Fruit fly (Drosophila melanogaster) whole organism, embryonic: ENCODE measurements around the gene CG10597.

Experiments used
- Asciz ChIP-seq: fragments of 200-800 bp; sonication (Bioruptor generic); optimal IDR thresholded peaks from 2 replicates; lab custom pipeline; 2017; ENCODE audit warnings: missing biosample characterization, mild to moderate bottlenecking, missing genetic modification characterization, missing genetic modification reagents
- Blimp-1 ChIP-seq: fragments of 200-800 bp; sonication (Bioruptor generic); optimal IDR thresholded peaks from 3 replicates; lab custom pipeline; 2018; ENCODE audit warnings: missing biosample characterization, missing genetic modification characterization, mild to moderate bottlenecking, moderate library complexity, missing genetic modification reagents
- CG10543 ChIP-seq: fragments of 200-800 bp; sonication (Bioruptor generic); optimal IDR thresholded peaks from 3 replicates; lab custom pipeline; 2017; ENCODE audit warnings: missing biosample characterization, mild to moderate bottlenecking, missing genetic modification characterization, moderate library complexity
- CG15011 ChIP-seq: fragments of 200-800 bp; sonication (Bioruptor generic); optimal IDR thresholded peaks from 3 replicates; lab custom pipeline; 2018; ENCODE audit warnings: missing biosample characterization, mild to moderate bottlenecking, missing genetic modification characterization
- CG15269 ChIP-seq: fragments of 200-800 bp; sonication (Bioruptor generic); optimal IDR thresholded peaks from 2 replicates; lab custom pipeline; 2018; ENCODE audit warnings: missing biosample characterization, mild to moderate bottlenecking, missing genetic modification characterization, moderate library complexity
- CG1602 ChIP-seq: fragments of 200-800 bp; sonication (Bioruptor generic); optimal IDR thresholded peaks from 3 replicates; lab custom pipeline; 2016; ENCODE audit warnings: missing biosample characterization, missing genetic modification characterization
- CG17361 ChIP-seq: fragments of 200-800 bp; sonication (Bioruptor generic); IDR thresholded peaks from 3 replicates; pipeline ENCODE4 v1.3.6; 2022; ENCODE audit warnings: missing biosample characterization, missing genetic modification characterization
- CG17829 ChIP-seq: fragments of 200-800 bp; optimal IDR thresholded peaks from 2 replicates; lab custom pipeline; 2019; ENCODE audit warnings: missing biosample characterization, mild to moderate bottlenecking, missing genetic modification characterization, moderate library complexity
- CG2712 ChIP-seq: fragments of 200-800 bp; optimal IDR thresholded peaks from 3 replicates; lab custom pipeline; 2019; ENCODE audit warnings: missing biosample characterization, mild to moderate bottlenecking, missing genetic modification characterization, moderate library complexity
- CG7556 ChIP-seq: fragments of 200-800 bp; sonication (Bioruptor generic); optimal IDR thresholded peaks from 2 replicates; lab custom pipeline; 2017; ENCODE audit warnings: missing biosample characterization, mild to moderate bottlenecking, missing genetic modification characterization
- CG7839 ChIP-seq: fragments of 200-800 bp; sonication (Bioruptor generic); optimal IDR thresholded peaks from 3 replicates; lab custom pipeline; 2018; ENCODE audit warnings: missing biosample characterization, mild to moderate bottlenecking, missing genetic modification characterization, moderate library complexity
- CG8388 ChIP-seq: fragments of 200-800 bp; sonication (Bioruptor generic); optimal IDR thresholded peaks from 2 replicates; lab custom pipeline; 2019; ENCODE audit warnings: missing biosample characterization, mild to moderate bottlenecking, missing genetic modification characterization, moderate library complexity
- CG9437 ChIP-seq: fragments of 200-800 bp; sonication (Bioruptor generic); optimal IDR thresholded peaks from 2 replicates; lab custom pipeline; 2018; ENCODE audit warnings: missing biosample characterization, mild to moderate bottlenecking, missing genetic modification characterization
- CoRest ChIP-seq: fragments of 200-800 bp; sonication (Bioruptor generic); optimal IDR thresholded peaks from 3 replicates; lab custom pipeline; 2018; ENCODE audit warnings: missing biosample characterization, mild to moderate bottlenecking, missing genetic modification characterization, moderate library complexity
- D ChIP-seq, 2 experiments: fragments of 200-800 bp in 1 of 2; fragments of >200 bp in 1 of 2; sonication (Bioruptor generic) in 1 of 2; optimal IDR thresholded peaks; 2 replicates in 1 of 2; 3 replicates in 1 of 2; lab custom pipeline; 2017; ENCODE audit warnings: mild to moderate bottlenecking in 1 of 2, missing biosample characterization in 1 of 2, missing genetic modification characterization in 1 of 2, missing genetic modification reagents in 1 of 2
- D19A ChIP-seq: fragments of 200-800 bp; optimal IDR thresholded peaks from 3 replicates; lab custom pipeline; 2019; ENCODE audit warnings: missing biosample characterization, mild to moderate bottlenecking, missing genetic modification characterization, moderate library complexity
- Fer2 ChIP-seq: fragments of 200-800 bp; sonication (Bioruptor generic); optimal IDR thresholded peaks from 2 replicates; lab custom pipeline; 2018; ENCODE audit warnings: missing biosample characterization, mild to moderate bottlenecking, missing genetic modification characterization, moderate library complexity
- Hr51 ChIP-seq, 2 experiments: fragments of 200-800 bp; sonication (Bioruptor generic); optimal IDR thresholded peaks; 2 replicates in 1 of 2; 3 replicates in 1 of 2; lab custom pipeline; 2016 to 2018; ENCODE audit warnings: missing biosample characterization in 2 of 2, missing genetic modification characterization in 2 of 2, mild to moderate bottlenecking in 1 of 2, moderate library complexity in 1 of 2
- Oli ChIP-seq: fragments of 200-800 bp; sonication (Bioruptor generic); optimal IDR thresholded peaks from 2 replicates; lab custom pipeline; 2018; ENCODE audit warnings: missing biosample characterization, mild to moderate bottlenecking, missing genetic modification characterization, moderate library complexity
- Ptx1 ChIP-seq: fragments of 200-800 bp; sonication (Bioruptor generic); IDR thresholded peaks from 2 replicates; pipeline ENCODE4 v1.3.6; 2022; ENCODE audit warnings: missing biosample characterization, missing genetic modification characterization
- Rfx ChIP-seq: fragments of 200-800 bp; sonication (Bioruptor generic); IDR thresholded peaks from 2 replicates; pipeline ENCODE4 v1.3.6; 2022; ENCODE audit warnings: missing biosample characterization, missing genetic modification characterization
- Sox100B ChIP-seq: fragments of 200-800 bp; sonication (Bioruptor generic); optimal IDR thresholded peaks from 3 replicates; lab custom pipeline; 2018; ENCODE audit warnings: missing biosample characterization, mild to moderate bottlenecking, missing genetic modification characterization
- Sox102F ChIP-seq: fragments of 200-800 bp; sonication (Bioruptor generic); optimal IDR thresholded peaks from 2 replicates; lab custom pipeline; 2018; ENCODE audit warnings: missing biosample characterization, mild to moderate bottlenecking, missing genetic modification characterization, moderate library complexity
- Ssrp ChIP-seq: fragments of 200-800 bp; sonication (Bioruptor generic); optimal IDR thresholded peaks from 2 replicates; lab custom pipeline; 2018; ENCODE audit warnings: missing biosample characterization, mild to moderate bottlenecking, missing genetic modification characterization, moderate library complexity
- Xrp1 ChIP-seq: fragments of 200-800 bp; sonication (Bioruptor generic); IDR thresholded peaks from 2 replicates; pipeline ENCODE4 v1.3.6; 2022; ENCODE audit warnings: missing biosample characterization, missing genetic modification characterization
- bsh ChIP-seq, 2 experiments: fragments of 200-800 bp; sonication (Bioruptor generic); optimal IDR thresholded peaks; 2 replicates each; lab custom pipeline; 2017 to 2018; ENCODE audit warnings: mild to moderate bottlenecking in 2 of 2, missing biosample characterization in 2 of 2, missing genetic modification characterization in 2 of 2, moderate library complexity in 1 of 2
- crol ChIP-seq: fragments of 200-800 bp; sonication (Bioruptor generic); IDR thresholded peaks from 2 replicates; pipeline ENCODE4 v1.3.6; 2022; ENCODE audit warnings: missing biosample characterization, missing genetic modification characterization
- dan ChIP-seq: fragments of 200-800 bp; sonication (Bioruptor generic); IDR thresholded peaks from 2 replicates; pipeline ENCODE4 v1.3.6; 2022; ENCODE audit warnings: missing biosample characterization, missing genetic modification characterization
- esg ChIP-seq: fragments of 200-800 bp; sonication (Bioruptor generic); conservative IDR thresholded peaks from 2 replicates; pipeline ENCODE4 v1.3.6; 2022; ENCODE audit warnings: missing biosample characterization, missing genetic modification characterization
- ewg ChIP-seq: fragments of 200-800 bp; sonication (Bioruptor generic); optimal IDR thresholded peaks from 3 replicates; lab custom pipeline; 2017; ENCODE audit warnings: mild to moderate bottlenecking, missing biosample characterization, missing genetic modification reagents, missing genetic modification characterization
- fd96Cb ChIP-seq: fragments of 200-800 bp; sonication (Bioruptor generic); optimal IDR thresholded peaks from 2 replicates; lab custom pipeline; 2018; ENCODE audit warnings: missing biosample characterization, mild to moderate bottlenecking, missing genetic modification characterization, moderate library complexity
- fu2 ChIP-seq: fragments of 200-800 bp; sonication (Bioruptor generic); optimal IDR thresholded peaks from 2 replicates; lab custom pipeline; 2016; ENCODE audit warnings: missing biosample characterization, missing genetic modification characterization
- gcm ChIP-seq: fragments of 200-800 bp; sonication (Bioruptor generic); optimal IDR thresholded peaks from 2 replicates; lab custom pipeline; 2019; ENCODE audit warnings: missing biosample characterization, mild to moderate bottlenecking, missing genetic modification characterization, moderate library complexity
- gem ChIP-seq: fragments of 200-800 bp; sonication (Bioruptor generic); optimal IDR thresholded peaks from 2 replicates; lab custom pipeline; 2019; ENCODE audit warnings: missing biosample characterization, mild to moderate bottlenecking, missing genetic modification characterization, moderate library complexity
- lola ChIP-seq, 3 experiments: fragments of >200 bp in 2 of 3; fragments of 200-800 bp in 1 of 3; sonication (Bioruptor generic) in 1 of 3; optimal IDR thresholded peaks; 2 replicates each; lab custom pipeline; 2017 to 2019; ENCODE audit warnings: missing biosample characterization in 3 of 3, missing genetic modification characterization in 3 of 3, mild to moderate bottlenecking in 1 of 3, moderate library complexity in 1 of 3
- nmo ChIP-seq: fragments of 200-800 bp; sonication (Bioruptor generic); optimal IDR thresholded peaks from 2 replicates; lab custom pipeline; 2018; ENCODE audit warnings: missing biosample characterization, mild to moderate bottlenecking, missing genetic modification characterization, moderate library complexity
- nom ChIP-seq: fragments of 200-800 bp; sonication (Bioruptor generic); optimal IDR thresholded peaks from 2 replicates; lab custom pipeline; 2017; ENCODE audit warnings: missing biosample characterization, missing genetic modification characterization, mild to moderate bottlenecking, moderate library complexity, missing genetic modification reagents
- pan ChIP-seq, 4 experiments: fragments of >200 bp in 3 of 4; fragments of 200-800 bp in 1 of 4; sonication (Bioruptor generic) in 1 of 4; optimal IDR thresholded peaks in 3 of 4; IDR thresholded peaks in 1 of 4; 2 replicates each; pipeline versions ENCODE4 v1.3.6 to Lab custom; 2017 to 2022; ENCODE audit warnings: missing biosample characterization in 2 of 4, missing genetic modification characterization in 2 of 4, mixed read lengths in 1 of 4
- prd ChIP-seq, 3 experiments: fragments of >200 bp in 2 of 3; fragments of 200-800 bp in 1 of 3; sonication (Bioruptor generic) in 1 of 3; optimal IDR thresholded peaks in 2 of 3; IDR thresholded peaks in 1 of 3; 2 replicates in 2 of 3; 3 replicates in 1 of 3; pipeline versions ENCODE4 v1.3.6 to Lab custom; 2017 to 2022; ENCODE audit warnings: missing biosample characterization in 1 of 3, missing genetic modification characterization in 1 of 3
- rib ChIP-seq: fragments of 200-800 bp; sonication (Bioruptor generic); IDR thresholded peaks from 2 replicates; pipeline ENCODE4 v1.3.6; 2022; ENCODE audit warnings: missing biosample characterization, missing genetic modification characterization
- row ChIP-seq: fragments of 200-800 bp; sonication (Bioruptor generic); IDR thresholded peaks from 3 replicates; pipeline ENCODE4 v1.3.6; 2022; ENCODE audit warnings: missing biosample characterization, missing genetic modification characterization
- stc ChIP-seq: fragments of 200-800 bp; sonication (Bioruptor generic); IDR thresholded peaks from 2 replicates; pipeline ENCODE4 v1.3.6; 2022; ENCODE audit warnings: missing biosample characterization, missing genetic modification characterization
- tgo ChIP-seq: fragments of 200-800 bp; sonication (Bioruptor generic); IDR thresholded peaks from 3 replicates; pipeline ENCODE4 v1.3.6; 2022; ENCODE audit warnings: missing biosample characterization, missing genetic modification characterization
- unpg ChIP-seq: fragments of 200-800 bp; sonication (Bioruptor generic); optimal IDR thresholded peaks from 3 replicates; lab custom pipeline; 2018; ENCODE audit warnings: missing biosample characterization, mild to moderate bottlenecking, missing genetic modification characterization, moderate library complexity
- wor ChIP-seq: fragments of 200-800 bp; sonication (Bioruptor generic); IDR thresholded peaks from 2 replicates; pipeline ENCODE4 v1.3.6; 2022; ENCODE audit warnings: missing biosample characterization, missing genetic modification characterization
- zen ChIP-seq: fragments of 200-800 bp; sonication (Bioruptor generic); optimal IDR thresholded peaks from 3 replicates; lab custom pipeline; 2018; ENCODE audit warnings: missing biosample characterization, mild to moderate bottlenecking, missing genetic modification characterization, moderate library complexity

Gene CG10597

DNA sequence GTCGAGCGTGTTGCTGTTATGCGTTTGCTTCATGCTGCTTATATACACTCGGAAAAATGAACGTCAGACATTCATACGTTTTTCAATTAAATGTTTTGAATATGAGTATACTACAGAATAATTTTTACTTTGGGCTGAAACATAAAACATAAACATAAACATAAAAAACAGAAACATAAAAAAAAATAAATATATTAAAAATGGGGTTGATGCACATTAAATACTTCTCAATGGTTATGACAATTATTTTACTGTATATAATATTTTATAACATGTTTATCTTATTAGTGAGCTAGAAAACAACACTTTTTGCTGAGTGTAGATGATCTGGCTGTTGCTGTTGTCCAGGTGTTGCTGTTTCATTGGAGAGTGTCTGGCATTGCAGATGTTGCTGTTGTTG, 6.6 kb upstream of the CG10597 start (continued):
- TF ChIP-seq dan (GFP tag; lab: Robert Waterston, UW) (no peak), nom (GFP tag; lab: Kevin White, UChicago) (peak; percentile 4), Rfx (GFP tag; lab: Robert Waterston, UW) (no peak), Oli (tag; lab: Kevin White, UChicago) (peak; percentile 47), unpg (peak; percentile 39), CG15269 (tag; lab: Kevin White, UChicago) (peak; percentile 18), prd (optimal IDR thresholded peaks at IDR 0.05; lab: Kevin White, UChicago) (no peak), prd (GFP tag; IDR thresholded peaks at IDR 0.05; lab: Robert Waterston, UW) (0 out of 3 replicates have a peak, but pooled peaks have one; percentile 41), ewg (GFP tag; lab: Kevin White, UChicago) (peak; percentile 0), nmo (GFP tag; lab: Kevin White, UChicago) (peak; percentile 24), CG9437 (GFP tag; lab: Kevin White, UChicago) (peak; percentile 9), CoRest (peak; percentile 21), stc (0 out of 2 replicates have a peak, but pooled peaks have one; percentile 24), Hr51 (GFP tag; optimal IDR thresholded peaks at IDR 0.05; lab: Kevin White, UChicago) (peak in 1 of 2 experiments; percentile 63), row (GFP tag; lab: Robert Waterston, UW) (peak; percentile 40; the same call in 2 of the 3 replicates), esg (GFP tag; lab: Robert Waterston, UW) (0 out of 2 replicates have a peak, but pooled peaks have one; percentile 7), Blimp-1 (peak; percentile 29), CG17361 (GFP tag; lab: Robert Waterston, UW) (0 out of 3 replicates have a peak, but pooled peaks have one; percentile 46), gem (peak; percentile 67), fu2 (no peak), Ptx1 (peak; percentile 23; the same call in 1 of the 2 replicates), rib (GFP tag; lab: Robert Waterston, UW) (no peak), D19A (tag; lab: Kevin White, UChicago) (peak; percentile 20), CG1602 (no peak), CG8388 (GFP tag; lab: Kevin White, UChicago) (peak; percentile 44), pan (optimal IDR thresholded peaks at IDR 0.05; lab: Kevin White, UChicago) (no peak), pan (GFP tag; optimal IDR thresholded peaks at IDR 0.05 in 1 of 2, IDR thresholded peaks at IDR 0.05 in 1 of 2) (peak in 1 of 2 experiments; percentile 20), CG17829 (tag; lab: Kevin White, UChicago) (peak; percentile 10), gcm (no peak), tgo (GFP tag; lab: Robert Waterston, UW) (0 out of 3 replicates have a peak, but pooled peaks have one; percentile 18), CG15011 (GFP tag; lab: Kevin White, UChicago) (no peak), Asciz (GFP tag; lab: Kevin White, UChicago) (peak; percentile 13), CG10543 (GFP tag; lab: Kevin White, UChicago) (no peak), CG7556 (GFP tag; lab: Kevin White, UChicago) (peak; percentile 11), zen (tag; lab: Kevin White, UChicago) (peak; percentile 17), Sox102F (GFP tag; lab: Kevin White, UChicago) (peak; percentile 68), Fer2 (no peak), CG7839 (tag; lab: Kevin White, UChicago) (peak; percentile 38), D (optimal IDR thresholded peaks at IDR 0.05; lab: Kevin White, UChicago) (no peak), D (GFP tag; optimal IDR thresholded peaks at IDR 0.05; lab: Kevin White, UChicago) (no peak), lola (GFP tag; optimal IDR thresholded peaks at IDR 0.05; lab: Kevin White, UChicago) (peak in 1 of 3 experiments; percentile 26), fd96Cb (tag; lab: Kevin White, UChicago) (peak; percentile 30), CG2712 (tag; lab: Kevin White, UChicago) (peak; percentile 36), bsh (GFP tag; optimal IDR thresholded peaks at IDR 0.05; lab: Kevin White, UChicago) (peak; percentile 22 to 38), Sox100B (GFP tag; lab: Kevin White, UChicago) (no peak), crol (GFP tag; lab: Robert Waterston, UW) (no peak), Ssrp (tag; lab: Kevin White, UChicago) (peak; percentile 41), Xrp1 (GFP tag; lab: Robert Waterston, UW) (peak; percentile 50), wor (GFP tag; lab: Robert Waterston, UW) (0 out of 2 replicates have a peak, but pooled peaks have one; percentile 23)
